Worm (Caenorhabditis elegans) whole organism, mixed stage, embryonic: ENCODE results near the gene moc-5.

ENCODE experiments used
- M03D4.4 ChIP-seq: sonication (generic microtip); optimal IDR thresholded peaks from 2 replicates; lab custom pipeline; 2017; ENCODE audit warnings: mild to moderate bottlenecking, missing genetic modification characterization, missing compliant biosample characterization
- bed-3 ChIP-seq: fragments of 200-800 bp; sonication (Bioruptor generic); optimal IDR thresholded peaks from 3 replicates; lab custom pipeline; 2018; ENCODE audit warnings: mild to moderate bottlenecking, missing genetic modification characterization, moderate library complexity, missing compliant biosample characterization
- blmp-1 ChIP-seq: fragments of 150-350 bp; optimal IDR thresholded peaks from 2 replicates; lab custom pipeline; 2014; ENCODE audit warnings: missing biosample characterization, missing genetic modification characterization
- ceh-39 ChIP-seq: fragments of 150-350 bp; optimal IDR thresholded peaks from 2 replicates; lab custom pipeline; 2014; ENCODE audit warnings: missing biosample characterization, missing genetic modification characterization
- ceh-43 ChIP-seq: fragments of 200-800 bp; sonication (Bioruptor generic); optimal IDR thresholded peaks from 2 replicates; lab custom pipeline; 2018; ENCODE audit warnings: mild to moderate bottlenecking, missing genetic modification characterization, moderate library complexity, missing compliant biosample characterization
- ceh-83 ChIP-seq: fragments of 200-800 bp; sonication (Bioruptor generic); optimal IDR thresholded peaks from 2 replicates; lab custom pipeline; 2018; ENCODE audit warnings: mild to moderate bottlenecking, missing genetic modification characterization, missing compliant biosample characterization
- ces-1 ChIP-seq: fragments of 150-350 bp; optimal IDR thresholded peaks from 2 replicates; lab custom pipeline; 2014; ENCODE audit warnings: missing biosample characterization, missing genetic modification reagents, missing genetic modification characterization
- cnd-1 ChIP-seq: fragments of 200-800 bp; sonication (Bioruptor generic); optimal IDR thresholded peaks from 2 replicates; lab custom pipeline; 2018; ENCODE audit warnings: mild to moderate bottlenecking, missing genetic modification characterization, missing compliant biosample characterization
- drap-1 ChIP-seq: fragments of 200-800 bp; sonication (Bioruptor generic); optimal IDR thresholded peaks from 3 replicates; lab custom pipeline; 2018; ENCODE audit warnings: mild to moderate bottlenecking, missing genetic modification characterization, missing compliant biosample characterization
- elt-1 ChIP-seq: sonication (generic microtip); optimal IDR thresholded peaks from 2 replicates; lab custom pipeline; 2017; ENCODE audit warnings: missing genetic modification characterization, mild to moderate bottlenecking, missing compliant biosample characterization, antibody characterized with exemption, moderate library complexity, borderline replicate concordance; ENCODE audit not compliant: insufficient read depth
- elt-3 ChIP-seq: fragments of 150-350 bp; optimal IDR thresholded peaks from 2 replicates; lab custom pipeline; 2014; ENCODE audit warnings: missing biosample characterization, missing genetic modification characterization
- flh-1 ChIP-seq: fragments of 200-800 bp; sonication (Bioruptor generic); optimal IDR thresholded peaks from 2 replicates; lab custom pipeline; 2018; ENCODE audit warnings: mild to moderate bottlenecking, missing genetic modification characterization, moderate library complexity, missing compliant biosample characterization
- hlh-1 ChIP-seq: fragments of 150-350 bp; optimal IDR thresholded peaks from 2 replicates; lab custom pipeline; 2014; ENCODE audit warnings: missing biosample characterization, missing genetic modification reagents, missing genetic modification characterization
- lin-13 ChIP-seq: fragments of 150-350 bp; optimal IDR thresholded peaks from 2 replicates; lab custom pipeline; 2014; ENCODE audit warnings: missing biosample characterization, missing genetic modification characterization
- lin-32 ChIP-seq: fragments of 200-800 bp; sonication (Bioruptor generic); optimal IDR thresholded peaks from 2 replicates; lab custom pipeline; 2018; ENCODE audit warnings: mild to moderate bottlenecking, missing genetic modification characterization, missing compliant biosample characterization
- lsy-2 ChIP-seq: fragments of 150-350 bp; optimal IDR thresholded peaks from 2 replicates; lab custom pipeline; 2014; ENCODE audit warnings: missing biosample characterization, missing genetic modification characterization
- mab-5 ChIP-seq: fragments of 150-350 bp; optimal IDR thresholded peaks from 2 replicates; lab custom pipeline; 2014; ENCODE audit warnings: missing biosample characterization, missing genetic modification characterization
- mep-1 ChIP-seq: fragments of 150-350 bp; optimal IDR thresholded peaks from 2 replicates; lab custom pipeline; 2017; ENCODE audit warnings: missing biosample characterization, missing genetic modification reagents, missing genetic modification characterization, inconsistent platforms
- nhr-12 ChIP-seq: fragments of 150-350 bp; optimal IDR thresholded peaks from 2 replicates; lab custom pipeline; 2014; ENCODE audit warnings: missing biosample characterization, missing genetic modification characterization
- nhr-2 ChIP-seq: fragments of 150-350 bp; optimal IDR thresholded peaks from 2 replicates; lab custom pipeline; 2014; ENCODE audit warnings: missing biosample characterization, missing genetic modification characterization
- nhr-237 ChIP-seq: fragments of 150-350 bp; optimal IDR thresholded peaks from 2 replicates; lab custom pipeline; 2014; ENCODE audit warnings: missing biosample characterization, missing genetic modification characterization
- nhr-28 ChIP-seq: fragments of 150-350 bp; optimal IDR thresholded peaks from 2 replicates; lab custom pipeline; 2014; ENCODE audit warnings: missing biosample characterization, missing genetic modification characterization
- nhr-76 ChIP-seq: sonication (generic microtip); optimal IDR thresholded peaks from 2 replicates; lab custom pipeline; 2017; ENCODE audit warnings: missing biosample characterization, missing genetic modification characterization
- pha-4 ChIP-seq: fragments of 150-350 bp; optimal IDR thresholded peaks from 2 replicates; lab custom pipeline; 2018; ENCODE audit warnings: missing biosample characterization, missing genetic modification reagents, missing genetic modification characterization
- sem-2 ChIP-seq: fragments of 200-800 bp; sonication (Bioruptor generic); optimal IDR thresholded peaks from 2 replicates; lab custom pipeline; 2018; ENCODE audit warnings: mild to moderate bottlenecking, missing genetic modification characterization, missing compliant biosample characterization
- snpc-4 ChIP-seq: fragments of 150-350 bp; optimal IDR thresholded peaks from 2 replicates; lab custom pipeline; 2014; ENCODE audit warnings: missing biosample characterization, missing genetic modification characterization
- tbx-8 ChIP-seq: fragments of 200-800 bp; sonication (Bioruptor generic); optimal IDR thresholded peaks from 2 replicates; lab custom pipeline; 2018; ENCODE audit warnings: mild to moderate bottlenecking, missing genetic modification characterization, moderate library complexity, missing compliant biosample characterization
- unc-120 ChIP-seq: sonication (generic microtip); optimal IDR thresholded peaks from 2 replicates; lab custom pipeline; 2017; ENCODE audit warnings: missing genetic modification characterization, missing compliant biosample characterization; ENCODE audit not compliant: poor library complexity, severe bottlenecking
- unc-39 ChIP-seq: fragments of 150-350 bp; optimal IDR thresholded peaks from 2 replicates; lab custom pipeline; 2014; ENCODE audit warnings: missing biosample characterization, missing genetic modification characterization
- unc-62 ChIP-seq: fragments of 150-350 bp; optimal IDR thresholded peaks from 2 replicates; lab custom pipeline; 2014; ENCODE audit warnings: missing biosample characterization, missing genetic modification reagents, missing genetic modification characterization
- zip-8 ChIP-seq: fragments of 150-350 bp; optimal IDR thresholded peaks from 2 replicates; lab custom pipeline; 2014; ENCODE audit warnings: missing biosample characterization, missing genetic modification characterization
- ztf-11 ChIP-seq: fragments of 150-350 bp; optimal IDR thresholded peaks from 2 replicates; lab custom pipeline; 2014; ENCODE audit warnings: missing biosample characterization, missing genetic modification characterization

moc-5 gene

ce11 chrX:9537538-9538172 lies 28.1 kb downstream of the moc-5 start:
- TF ChIP-seq blmp-1 (no peak), M03D4.4 (no peak), mep-1 (tag; lab: Kevin White, UChicago) (no peak)
- TF ChIP-seq, all 35 proteins: peak for 0

ce11 chrX:9536665-9537064 lies 29.1 kb downstream of the moc-5 start, which contains the start of gene C07B5.8:
TSS of gene C07B5.8 (minus strand) at chrX:9536765.
- TF ChIP-seq nhr-76 (tag; lab: Kevin White, UChicago), result no peak
- TF ChIP-seq flh-1 (GFP tag; lab: Kevin White, UChicago), result no peak
- TF ChIP-seq mab-5 (tag; lab: Kevin White, UChicago), result no peak
- TF ChIP-seq sem-2 (GFP tag; lab: Kevin White, UChicago), result no peak
- TF ChIP-seq unc-62, result no peak
- TF ChIP-seq nhr-12 (tag; lab: Kevin White, UChicago), result no peak
- TF ChIP-seq ces-1 (GFP tag; lab: Kevin White, UChicago), result no peak
- TF ChIP-seq ceh-39, result no peak
- TF ChIP-seq mep-1 (tag; lab: Kevin White, UChicago), result no peak
- TF ChIP-seq zip-8, result no peak
- TF ChIP-seq blmp-1, result no peak
- TF ChIP-seq unc-120, result no peak
- TF ChIP-seq ceh-43 (GFP tag; lab: Kevin White, UChicago), result no peak
- no peak for TF ChIP-seq M03D4.4

- TF ChIP-seq ces-1 (GFP tag; lab: Kevin White, UChicago), result no peak
- TF ChIP-seq lsy-2 (tag; lab: Kevin White, UChicago), result no peak
- TF ChIP-seq drap-1 (GFP tag; lab: Kevin White, UChicago), result no peak
- no peak for TF ChIP-seq bed-3
- no peak for TF ChIP-seq lin-13
- TF ChIP-seq nhr-237, result no peak
- no peak for TF ChIP-seq snpc-4
- no peak for TF ChIP-seq blmp-1
- no peak for TF ChIP-seq ceh-43 (GFP tag; lab: Kevin White, UChicago)
- TF ChIP-seq ceh-39, result no peak
These were observed 29.8 kb downstream of the moc-5 start for ce11 chrX:9536008-9536407.

- TF ChIP-seq tbx-8 (GFP tag; lab: Kevin White, UChicago) (no peak), zip-8 (no peak), elt-1 (tag; lab: Kevin White, UChicago) (no peak), lin-13 (no peak), nhr-237 (no peak), nhr-28 (tag; lab: Kevin White, UChicago) (no peak), snpc-4 (no peak), pha-4 (no peak), unc-120 (no peak), ceh-39 (no peak), ces-1 (GFP tag; lab: Kevin White, UChicago) (no peak)
- TF ChIP-seq, all 35 proteins: peak for 0
These were observed 34.1 kb downstream of the moc-5 start for ce11 chrX:9531640-9532039.

ce11 chrX:9529360-9529759 lies 36.4 kb downstream of the moc-5 start, which contains the start of gene C07B5.4:
TSS of gene C07B5.4 (plus strand) at chrX:9529660.
- no peak for TF ChIP-seq lin-32 (GFP tag; lab: Kevin White, UChicago)
- no peak for TF ChIP-seq elt-3
- TF ChIP-seq nhr-2, result no peak
- TF ChIP-seq unc-120, result no peak
- no peak for TF ChIP-seq M03D4.4
- TF ChIP-seq ces-1 (GFP tag; lab: Kevin White, UChicago), result no peak
- no peak for TF ChIP-seq unc-62
- no peak for TF ChIP-seq mep-1 (tag; lab: Kevin White, UChicago)
- no peak for TF ChIP-seq lsy-2 (tag; lab: Kevin White, UChicago)
- no peak for TF ChIP-seq mab-5 (tag; lab: Kevin White, UChicago)
- no peak for TF ChIP-seq nhr-28 (tag; lab: Kevin White, UChicago)
- TF ChIP-seq tbx-8 (GFP tag; lab: Kevin White, UChicago), result no peak
- TF ChIP-seq hlh-1 (tag; lab: Kevin White, UChicago), result no peak
- TF ChIP-seq flh-1 (GFP tag; lab: Kevin White, UChicago), result no peak
- no peak for TF ChIP-seq unc-39 (tag; lab: Kevin White, UChicago)
- no peak for TF ChIP-seq pha-4
- no peak for TF ChIP-seq ceh-83 (GFP tag; lab: Kevin White, UChicago)
- TF ChIP-seq ztf-11 (tag; lab: Kevin White, UChicago), result no peak
- TF ChIP-seq cnd-1 (tag; lab: Kevin White, UChicago), result no peak
- TF ChIP-seq lin-13, result no peak
